Fruit fly (Drosophila melanogaster) whole organism, embryonic: Measurements from ENCODE around the gene SmydA-2.
A peak's percentile ranks its signal among the peaks of the same experiment; 100 is the strongest.

Source experiments
- B-H2 ChIP-seq: fragments of 200-800 bp; sonication (Bioruptor generic); optimal IDR thresholded peaks from 2 replicates; lab custom pipeline; 2018; ENCODE audit warnings: missing biosample characterization, mild to moderate bottlenecking, missing genetic modification characterization
- Bgb ChIP-seq: fragments of 200-800 bp; sonication (Bioruptor generic); IDR thresholded peaks from 2 replicates; pipeline ENCODE4 v1.3.6; 2022; ENCODE audit warnings: missing biosample characterization, missing genetic modification characterization; ENCODE audit not compliant: partially characterized antibody
- Bteb2 ChIP-seq: fragments of 200-800 bp; sonication (Bioruptor generic); optimal IDR thresholded peaks from 2 replicates; lab custom pipeline; 2016; ENCODE audit warnings: missing biosample characterization, missing genetic modification characterization
- CG10209 ChIP-seq: fragments of 200-800 bp; sonication (Bioruptor generic); optimal IDR thresholded peaks from 3 replicates; lab custom pipeline; 2017; ENCODE audit warnings: missing biosample characterization, mild to moderate bottlenecking, missing genetic modification characterization, missing genetic modification reagents
- CG10431 ChIP-seq: fragments of 200-800 bp; sonication (Bioruptor generic); optimal IDR thresholded peaks from 3 replicates; lab custom pipeline; 2018; ENCODE audit warnings: missing biosample characterization, mild to moderate bottlenecking, missing genetic modification characterization
- CG11247 ChIP-seq: fragments of 200-800 bp; sonication (Bioruptor generic); IDR thresholded peaks from 2 replicates; pipeline ENCODE4 v1.3.6; 2022; ENCODE audit warnings: missing biosample characterization, missing genetic modification characterization
- CG12659 ChIP-seq: fragments of 200-800 bp; sonication (Bioruptor generic); optimal IDR thresholded peaks from 3 replicates; lab custom pipeline; 2017; ENCODE audit warnings: mild to moderate bottlenecking, missing biosample characterization, missing genetic modification reagents, missing genetic modification characterization
- CG12769 ChIP-seq: fragments of 200-800 bp; sonication (Bioruptor generic); optimal IDR thresholded peaks from 2 replicates; lab custom pipeline; 2019; ENCODE audit warnings: missing biosample characterization, mild to moderate bottlenecking, missing genetic modification characterization, moderate library complexity
- CG13775 ChIP-seq: fragments of 200-800 bp; sonication (Bioruptor generic); optimal IDR thresholded peaks from 3 replicates; lab custom pipeline; 2017; ENCODE audit warnings: missing biosample characterization, mild to moderate bottlenecking, missing genetic modification characterization
- CG15269 ChIP-seq: fragments of 200-800 bp; sonication (Bioruptor generic); optimal IDR thresholded peaks from 2 replicates; lab custom pipeline; 2018; ENCODE audit warnings: missing biosample characterization, mild to moderate bottlenecking, missing genetic modification characterization, moderate library complexity
- CG30431 ChIP-seq: fragments of 200-800 bp; sonication (Bioruptor generic); optimal IDR thresholded peaks from 2 replicates; lab custom pipeline; 2017; ENCODE audit warnings: missing biosample characterization, missing genetic modification characterization
- CG31224 ChIP-seq: fragments of 200-800 bp; sonication (Bioruptor generic); IDR thresholded peaks from 2 replicates; pipeline ENCODE4 v1.3.6; 2022; ENCODE audit warnings: missing biosample characterization, missing genetic modification characterization
- CG31388 ChIP-seq: fragments of 200-800 bp; sonication (Bioruptor generic); optimal IDR thresholded peaks from 2 replicates; lab custom pipeline; 2016; ENCODE audit warnings: missing biosample characterization, missing genetic modification characterization
- CG32532 ChIP-seq: fragments of 200-800 bp; sonication (Bioruptor generic); IDR thresholded peaks from 2 replicates; pipeline ENCODE4 v1.3.6; 2022; ENCODE audit warnings: missing biosample characterization, missing genetic modification characterization
- CG32767 ChIP-seq: fragments of 200-800 bp; sonication (Bioruptor generic); IDR thresholded peaks from 2 replicates; pipeline ENCODE4 v1.3.6; 2022; ENCODE audit warnings: missing biosample characterization, missing genetic modification characterization
- CG33213 ChIP-seq: fragments of 200-800 bp; sonication (Bioruptor generic); optimal IDR thresholded peaks from 3 replicates; lab custom pipeline; 2016; ENCODE audit warnings: missing biosample characterization, missing genetic modification characterization
- CG5180 ChIP-seq: fragments of 200-800 bp; sonication (Bioruptor generic); optimal IDR thresholded peaks from 3 replicates; lab custom pipeline; 2017; ENCODE audit warnings: missing biosample characterization, missing genetic modification characterization, mild to moderate bottlenecking, moderate library complexity, missing genetic modification reagents
- CG6654 ChIP-seq: fragments of 200-800 bp; sonication (Bioruptor generic); optimal IDR thresholded peaks from 2 replicates; lab custom pipeline; 2017; ENCODE audit warnings: missing biosample characterization, mild to moderate bottlenecking, missing genetic modification characterization
- CG6683 ChIP-seq: fragments of 200-800 bp; sonication (Bioruptor generic); optimal IDR thresholded peaks from 2 replicates; lab custom pipeline; 2017; ENCODE audit warnings: missing biosample characterization, mild to moderate bottlenecking, missing genetic modification characterization, missing genetic modification reagents
- CG6689 ChIP-seq: fragments of 200-800 bp; sonication (Bioruptor generic); IDR thresholded peaks from 2 replicates; pipeline ENCODE4 v1.3.6; 2022; ENCODE audit warnings: missing biosample characterization, missing genetic modification characterization
- CG7745 ChIP-seq: fragments of 200-800 bp; sonication (Bioruptor generic); optimal IDR thresholded peaks from 2 replicates; lab custom pipeline; 2018; ENCODE audit warnings: missing biosample characterization, mild to moderate bottlenecking, missing genetic modification characterization, moderate library complexity
- CG8765 ChIP-seq: fragments of 200-800 bp; sonication (Bioruptor generic); IDR thresholded peaks from 2 replicates; pipeline ENCODE4 v1.3.6; 2022; ENCODE audit warnings: missing biosample characterization, missing genetic modification characterization
- Dip3 ChIP-seq: fragments of 200-800 bp; sonication (Bioruptor generic); optimal IDR thresholded peaks from 3 replicates; lab custom pipeline; 2016; ENCODE audit warnings: missing biosample characterization, missing genetic modification characterization
- E2f1 ChIP-seq: fragments of 200-800 bp; sonication (Bioruptor generic); IDR thresholded peaks from 2 replicates; pipeline ENCODE4 v1.3.6; 2022; ENCODE audit warnings: missing biosample characterization, missing genetic modification characterization
- Ets65A ChIP-seq: fragments of 200-800 bp; sonication (Bioruptor generic); peaks from one replicate; lab custom pipeline; 2016; ENCODE audit warnings: missing biosample characterization, missing genetic modification characterization
- Fer2 ChIP-seq: fragments of 200-800 bp; sonication (Bioruptor generic); optimal IDR thresholded peaks from 2 replicates; lab custom pipeline; 2018; ENCODE audit warnings: missing biosample characterization, mild to moderate bottlenecking, missing genetic modification characterization, moderate library complexity
- HLH4C ChIP-seq: fragments of 200-800 bp; sonication (Bioruptor generic); IDR thresholded peaks from 3 replicates; pipeline ENCODE4 v1.3.6; 2022; ENCODE audit warnings: missing biosample characterization, missing genetic modification characterization; ENCODE audit not compliant: partially characterized antibody
- Hr3 ChIP-seq: fragments of 200-800 bp; sonication (Bioruptor generic); optimal IDR thresholded peaks from 3 replicates; lab custom pipeline; 2016; ENCODE audit warnings: missing biosample characterization, missing genetic modification characterization
- Lim3 ChIP-seq: fragments of 200-800 bp; sonication (Bioruptor generic); IDR thresholded peaks from 2 replicates; pipeline ENCODE4 v1.3.6; 2022; ENCODE audit warnings: missing biosample characterization, missing genetic modification characterization
- Lpt ChIP-seq: fragments of >200 bp; optimal IDR thresholded peaks from 2 replicates; lab custom pipeline; 2018; ENCODE audit warnings: missing biosample characterization, missing genetic modification characterization
- Oli ChIP-seq: fragments of 200-800 bp; sonication (Bioruptor generic); optimal IDR thresholded peaks from 2 replicates; lab custom pipeline; 2018; ENCODE audit warnings: missing biosample characterization, mild to moderate bottlenecking, missing genetic modification characterization, moderate library complexity
- Rfx ChIP-seq: fragments of 200-800 bp; sonication (Bioruptor generic); IDR thresholded peaks from 2 replicates; pipeline ENCODE4 v1.3.6; 2022; ENCODE audit warnings: missing biosample characterization, missing genetic modification characterization
- Side ChIP-seq: fragments of 200-800 bp; sonication (Bioruptor generic); optimal IDR thresholded peaks from 2 replicates; lab custom pipeline; 2016; ENCODE audit warnings: missing biosample characterization, missing genetic modification characterization
- TFAM ChIP-seq: fragments of 200-800 bp; sonication (Bioruptor generic); optimal IDR thresholded peaks from 2 replicates; lab custom pipeline; 2017; ENCODE audit warnings: missing biosample characterization, missing genetic modification characterization, inconsistent platforms
- aop ChIP-seq: fragments of 200-800 bp; sonication (Bioruptor generic); IDR thresholded peaks from 2 replicates; pipeline ENCODE4 v1.3.6; 2022; ENCODE audit warnings: missing biosample characterization, missing genetic modification characterization
- bbx ChIP-seq: fragments of 200-800 bp; sonication (Bioruptor generic); IDR thresholded peaks from 2 replicates; pipeline ENCODE4 v1.3.6; 2022; ENCODE audit warnings: missing biosample characterization, missing genetic modification characterization; ENCODE audit not compliant: partially characterized antibody
- bcd ChIP-seq: fragments of 200-800 bp; sonication (Bioruptor generic); optimal IDR thresholded peaks from 2 replicates; lab custom pipeline; 2017; ENCODE audit warnings: missing biosample characterization, mild to moderate bottlenecking, missing genetic modification characterization
- caup ChIP-seq: fragments of 200-800 bp; sonication (Bioruptor generic); optimal IDR thresholded peaks from 3 replicates; lab custom pipeline; 2017; ENCODE audit warnings: missing biosample characterization, mild to moderate bottlenecking, missing genetic modification characterization, moderate library complexity; ENCODE audit not compliant: severe bottlenecking
- crp ChIP-seq, 2 experiments: fragments of 200-800 bp; sonication (Bioruptor generic); optimal IDR thresholded peaks; 2 replicates in 1 of 2; 3 replicates in 1 of 2; lab custom pipeline; 2017; ENCODE audit warnings: missing biosample characterization in 2 of 2, missing genetic modification characterization in 2 of 2, mild to moderate bottlenecking in 1 of 2, moderate library complexity in 1 of 2
- fd64A ChIP-seq: fragments of 200-800 bp; sonication (Bioruptor generic); optimal IDR thresholded peaks from 3 replicates; lab custom pipeline; 2018; ENCODE audit warnings: missing biosample characterization, mild to moderate bottlenecking, missing genetic modification characterization
- gro ChIP-seq: fragments of 200-800 bp; sonication (Bioruptor generic); optimal IDR thresholded peaks from 2 replicates; lab custom pipeline; 2016; ENCODE audit warnings: missing biosample characterization, missing genetic modification characterization
- gsb ChIP-seq: fragments of 200-800 bp; sonication (Bioruptor generic); IDR thresholded peaks from 2 replicates; pipeline ENCODE4 v1.3.6; 2022; ENCODE audit warnings: missing biosample characterization, missing genetic modification characterization
- ind ChIP-seq: fragments of 200-800 bp; sonication (Bioruptor generic); optimal IDR thresholded peaks from 3 replicates; lab custom pipeline; 2016; ENCODE audit warnings: missing biosample characterization, missing genetic modification characterization
- knrl ChIP-seq: fragments of 200-800 bp; sonication (Bioruptor generic); IDR thresholded peaks from 3 replicates; pipeline ENCODE4 v1.3.6; 2022; ENCODE audit warnings: missing biosample characterization, missing genetic modification characterization; ENCODE audit not compliant: partially characterized antibody
- lbe ChIP-seq: fragments of 200-800 bp; sonication (Bioruptor generic); optimal IDR thresholded peaks from 2 replicates; lab custom pipeline; 2016; ENCODE audit warnings: missing biosample characterization, mild to moderate bottlenecking, missing genetic modification characterization
- oc ChIP-seq: fragments of 200-800 bp; sonication (Bioruptor generic); optimal IDR thresholded peaks from 2 replicates; lab custom pipeline; 2018; ENCODE audit warnings: missing biosample characterization, mild to moderate bottlenecking, missing genetic modification characterization, moderate library complexity
- org-1 ChIP-seq: fragments of 200-800 bp; sonication (Bioruptor generic); optimal IDR thresholded peaks from 2 replicates; lab custom pipeline; 2017; ENCODE audit warnings: missing biosample characterization, missing genetic modification characterization
- rib ChIP-seq: fragments of 200-800 bp; sonication (Bioruptor generic); IDR thresholded peaks from 2 replicates; pipeline ENCODE4 v1.3.6; 2022; ENCODE audit warnings: missing biosample characterization, missing genetic modification characterization
- stwl ChIP-seq: fragments of 200-800 bp; sonication (Bioruptor generic); optimal IDR thresholded peaks from 3 replicates; lab custom pipeline; 2018; ENCODE audit warnings: missing biosample characterization, mild to moderate bottlenecking, missing genetic modification characterization, moderate library complexity
- tx ChIP-seq: fragments of 200-800 bp; sonication (Bioruptor generic); optimal IDR thresholded peaks from 2 replicates; lab custom pipeline; 2016; ENCODE audit warnings: missing biosample characterization, missing genetic modification characterization

The SmydA-2 gene

dm6 chr3L:19024800-19025199 is 21.7 kb upstream of the SmydA-2 start (continued):
- peak; percentile 71 for TF ChIP-seq Hr3
- peak; percentile 61 for TF ChIP-seq caup (GFP tag; lab: Kevin White, UChicago)
- TF ChIP-seq CG10209 (GFP tag; lab: Kevin White, UChicago): peak; percentile 71
- TF ChIP-seq CG6689 (GFP tag; lab: Robert Waterston, UW): peak; percentile 83
- TF ChIP-seq Rfx: peak; percentile 64
- no peak for TF ChIP-seq Lpt (GFP tag; lab: Kevin White, UChicago)
- TF ChIP-seq CG7745 (tag; lab: Kevin White, UChicago): no peak
- peak in 1 of 2 experiments; percentile 30 for TF ChIP-seq crp (GFP tag; optimal IDR thresholded peaks at IDR 0.05; lab: Kevin White, UChicago)
- no peak for TF ChIP-seq aop
- TF ChIP-seq CG15269: peak; percentile 75
- TF ChIP-seq lbe (GFP tag; lab: Kevin White, UChicago): no peak
- peak; percentile 50 for TF ChIP-seq tx (GFP tag; lab: Kevin White, UChicago)
- TF ChIP-seq CG6654 (GFP tag; lab: Kevin White, UChicago): peak; percentile 55
- TF ChIP-seq Bgb: no peak
- TF ChIP-seq gsb: peak; percentile 45; the same call in 1 of the 2 replicates
- TF ChIP-seq CG31388: no peak
- peak; percentile 67 for TF ChIP-seq CG11247
- peak; percentile 38 for TF ChIP-seq CG6683
- TF ChIP-seq bbx (GFP tag; lab: Robert Waterston, UW): no peak
- TF ChIP-seq CG12659: peak; percentile 61
- no peak for TF ChIP-seq Fer2 (tag; lab: Kevin White, UChicago)
- TF ChIP-seq Lim3 (GFP tag; lab: Robert Waterston, UW): no peak
- TF ChIP-seq oc (tag; lab: Kevin White, UChicago): peak; percentile 70
- peak; percentile 72 for TF ChIP-seq CG10431
- TF ChIP-seq HLH4C (GFP tag; lab: Robert Waterston, UW): no peak
- TF ChIP-seq ind (GFP tag; lab: Kevin White, UChicago): peak; percentile 71
- TF ChIP-seq Dip3 (GFP tag; lab: Kevin White, UChicago): peak; percentile 22
- no peak for TF ChIP-seq gro (GFP tag; lab: Kevin White, UChicago)
- peak; percentile 64 for TF ChIP-seq CG30431 (GFP tag; lab: Kevin White, UChicago)
- TF ChIP-seq Oli (tag; lab: Kevin White, UChicago): peak; percentile 82
- peak; percentile 25 for TF ChIP-seq CG33213 (GFP tag; lab: Kevin White, UChicago)
- peak; percentile 74; the same call in 1 of the 2 replicates for TF ChIP-seq CG32532 (GFP tag; lab: Robert Waterston, UW)
- TF ChIP-seq TFAM: no peak
- peak; percentile 81 for TF ChIP-seq CG8765 (GFP tag; lab: Robert Waterston, UW)
- peak; percentile 54 for TF ChIP-seq CG5180 (GFP tag; lab: Kevin White, UChicago)
- peak; percentile 73 for TF ChIP-seq bcd (GFP tag; lab: Kevin White, UChicago)
- TF ChIP-seq CG12769 (tag; lab: Kevin White, UChicago): peak; percentile 39
- peak; percentile 67 for TF ChIP-seq CG13775 (GFP tag; lab: Kevin White, UChicago)
- TF ChIP-seq CG31224 (GFP tag; lab: Robert Waterston, UW): no peak
- TF ChIP-seq Bteb2: peak; percentile 34
- TF ChIP-seq E2f1 (GFP tag; lab: Robert Waterston, UW): peak; percentile 77
- TF ChIP-seq Side (GFP tag; lab: Kevin White, UChicago): peak; percentile 71
- peak; percentile 60 for TF ChIP-seq fd64A (GFP tag; lab: Kevin White, UChicago)
- TF ChIP-seq org-1 (GFP tag; lab: Kevin White, UChicago): peak; percentile 38
- TF ChIP-seq B-H2: no peak
- no peak for TF ChIP-seq rib
- TF ChIP-seq Ets65A (GFP tag; lab: Kevin White, UChicago): peak; percentile 96
- no peak for TF ChIP-seq knrl (GFP tag; lab: Robert Waterston, UW)
- TF ChIP-seq stwl (tag; lab: Kevin White, UChicago): no peak
- TF ChIP-seq CG32767 (GFP tag; lab: Robert Waterston, UW): peak; percentile 60
